Fruit fly (Drosophila melanogaster) whole organism, embryonic: ENCODE results near the gene pxb.

ENCODE experiments used
- Ada2b ChIP-seq: fragments of 200-800 bp; sonication (Bioruptor generic); IDR thresholded peaks from 2 replicates; pipeline ENCODE4 v1.3.6; 2022; ENCODE audit warnings: missing biosample characterization, missing genetic modification characterization
- Aef1 ChIP-seq: fragments of 200-800 bp; sonication (Bioruptor generic); IDR thresholded peaks from 3 replicates; pipeline ENCODE4 v1.3.6; 2022; ENCODE audit warnings: missing biosample characterization, missing genetic modification characterization
- BtbVII ChIP-seq: fragments of 200-800 bp; sonication (Bioruptor generic); optimal IDR thresholded peaks from 3 replicates; lab custom pipeline; 2017; ENCODE audit warnings: missing biosample characterization, mild to moderate bottlenecking, missing genetic modification characterization
- CG10274 ChIP-seq: fragments of 200-800 bp; sonication (Bioruptor generic); optimal IDR thresholded peaks from 3 replicates; lab custom pipeline; 2017; ENCODE audit warnings: missing biosample characterization, mild to moderate bottlenecking, missing genetic modification characterization
- CG10366 ChIP-seq: fragments of 200-800 bp; sonication (Bioruptor generic); IDR thresholded peaks from 2 replicates; pipeline ENCODE4 v1.3.6; 2022; ENCODE audit warnings: missing biosample characterization, missing genetic modification characterization
- CG10462 ChIP-seq: fragments of 200-800 bp; sonication (Bioruptor generic); optimal IDR thresholded peaks from 2 replicates; lab custom pipeline; 2016; ENCODE audit warnings: missing biosample characterization, missing genetic modification characterization
- CG13894 ChIP-seq: fragments of 200-800 bp; sonication (Bioruptor generic); optimal IDR thresholded peaks from 3 replicates; lab custom pipeline; 2018; ENCODE audit warnings: missing biosample characterization, mild to moderate bottlenecking, missing genetic modification characterization, moderate library complexity
- CG17829 ChIP-seq: fragments of 200-800 bp; optimal IDR thresholded peaks from 2 replicates; lab custom pipeline; 2019; ENCODE audit warnings: missing biosample characterization, mild to moderate bottlenecking, missing genetic modification characterization, moderate library complexity
- CG18599 ChIP-seq: fragments of 200-800 bp; sonication (Bioruptor generic); optimal IDR thresholded peaks from 3 replicates; lab custom pipeline; 2017; ENCODE audit warnings: missing biosample characterization, missing genetic modification characterization, mild to moderate bottlenecking, moderate library complexity, missing genetic modification reagents
- CG2120 ChIP-seq: fragments of 200-800 bp; sonication (Bioruptor generic); optimal IDR thresholded peaks from 3 replicates; lab custom pipeline; 2016; ENCODE audit warnings: missing biosample characterization, missing genetic modification characterization
- CG2202 ChIP-seq: fragments of 200-800 bp; sonication (Bioruptor generic); optimal IDR thresholded peaks from 2 replicates; lab custom pipeline; 2018; ENCODE audit warnings: missing biosample characterization, mild to moderate bottlenecking, missing genetic modification characterization
- CG2678 ChIP-seq: fragments of 200-800 bp; sonication (Bioruptor generic); optimal IDR thresholded peaks from 3 replicates; lab custom pipeline; 2019; ENCODE audit warnings: missing biosample characterization, mild to moderate bottlenecking, missing genetic modification characterization, moderate library complexity
- CG33213 ChIP-seq: fragments of 200-800 bp; sonication (Bioruptor generic); optimal IDR thresholded peaks from 3 replicates; lab custom pipeline; 2016; ENCODE audit warnings: missing biosample characterization, missing genetic modification characterization
- CG34422 ChIP-seq: fragments of 200-800 bp; sonication (Bioruptor generic); IDR thresholded peaks from 3 replicates; pipeline ENCODE4 v1.3.6; 2022; ENCODE audit warnings: missing biosample characterization, missing genetic modification characterization
- CG4328 ChIP-seq: fragments of 200-800 bp; sonication (Bioruptor generic); optimal IDR thresholded peaks from 3 replicates; lab custom pipeline; 2017; ENCODE audit warnings: missing biosample characterization, missing genetic modification reagents, missing genetic modification characterization
- CG6254 ChIP-seq: fragments of 200-800 bp; sonication (Bioruptor generic); optimal IDR thresholded peaks from 3 replicates; lab custom pipeline; 2017; ENCODE audit warnings: mild to moderate bottlenecking, missing biosample characterization, missing genetic modification reagents, missing genetic modification characterization
- CG8281 ChIP-seq: fragments of 200-800 bp; sonication (Bioruptor generic); optimal IDR thresholded peaks from 2 replicates; lab custom pipeline; 2018; ENCODE audit warnings: missing biosample characterization, mild to moderate bottlenecking, missing genetic modification characterization, moderate library complexity
- CG9215 ChIP-seq: fragments of 200-800 bp; sonication (Bioruptor generic); IDR thresholded peaks from 2 replicates; pipeline ENCODE4 v1.3.6; 2022; ENCODE audit warnings: missing biosample characterization, missing genetic modification characterization
- CG9876 ChIP-seq: fragments of 200-800 bp; sonication (Bioruptor generic); optimal IDR thresholded peaks from 2 replicates; lab custom pipeline; 2016; ENCODE audit warnings: missing biosample characterization, missing genetic modification characterization
- CoRest ChIP-seq: fragments of 200-800 bp; sonication (Bioruptor generic); optimal IDR thresholded peaks from 3 replicates; lab custom pipeline; 2018; ENCODE audit warnings: missing biosample characterization, mild to moderate bottlenecking, missing genetic modification characterization, moderate library complexity
- Dbx ChIP-seq: fragments of 200-800 bp; sonication (Bioruptor generic); IDR thresholded peaks from 3 replicates; pipeline ENCODE4 v1.3.6; 2022; ENCODE audit warnings: missing biosample characterization, missing genetic modification characterization
- Fer1 ChIP-seq: fragments of 200-800 bp; sonication (Bioruptor generic); optimal IDR thresholded peaks from 2 replicates; lab custom pipeline; 2017; ENCODE audit warnings: missing biosample characterization, mild to moderate bottlenecking, missing genetic modification characterization
- HHEX ChIP-seq: fragments of 200-800 bp; sonication (Bioruptor generic); optimal IDR thresholded peaks from 3 replicates; lab custom pipeline; 2017; ENCODE audit warnings: missing biosample characterization, mild to moderate bottlenecking, missing genetic modification characterization, missing genetic modification reagents
- Hsf ChIP-seq: fragments of 200-800 bp; sonication (Bioruptor generic); optimal IDR thresholded peaks from 3 replicates; lab custom pipeline; 2016; ENCODE audit warnings: missing biosample characterization, missing genetic modification characterization
- Med ChIP-seq: fragments of 200-800 bp; sonication (Bioruptor generic); peaks from one replicate; lab custom pipeline; 2016; ENCODE audit warnings: missing biosample characterization, missing genetic modification characterization, mild to moderate bottlenecking, inconsistent platforms, moderate library complexity
- Mes4 ChIP-seq: fragments of 200-800 bp; sonication (Bioruptor generic); optimal IDR thresholded peaks from 2 replicates; lab custom pipeline; 2016; ENCODE audit warnings: missing biosample characterization, missing genetic modification characterization
- Rfx ChIP-seq: fragments of 200-800 bp; sonication (Bioruptor generic); IDR thresholded peaks from 2 replicates; pipeline ENCODE4 v1.3.6; 2022; ENCODE audit warnings: missing biosample characterization, missing genetic modification characterization
- Scr ChIP-seq: fragments of 200-800 bp; sonication (Bioruptor generic); IDR thresholded peaks from 2 replicates; pipeline ENCODE4 v1.3.6; 2022; ENCODE audit warnings: missing biosample characterization, missing genetic modification characterization; ENCODE audit not compliant: partially characterized antibody
- Usf ChIP-seq: fragments of 200-800 bp; sonication (Bioruptor generic); optimal IDR thresholded peaks from 2 replicates; lab custom pipeline; 2017; ENCODE audit warnings: missing genotype, missing biosample characterization, missing genetic modification characterization
- ase ChIP-seq: fragments of 200-800 bp; sonication (Bioruptor generic); IDR thresholded peaks from 3 replicates; pipeline ENCODE4 v1.3.6; 2022; ENCODE audit warnings: missing biosample characterization, missing genetic modification characterization
- cato ChIP-seq: fragments of 200-800 bp; sonication (Bioruptor generic); optimal IDR thresholded peaks from 2 replicates; lab custom pipeline; 2016; ENCODE audit warnings: missing biosample characterization, missing genetic modification characterization, borderline replicate concordance
- chif ChIP-seq, 2 experiments: fragments of 200-800 bp; sonication (Bioruptor generic); optimal IDR thresholded peaks; 3 replicates each; lab custom pipeline; 2016; ENCODE audit warnings: missing biosample characterization in 2 of 2, missing genetic modification characterization in 2 of 2
- croc ChIP-seq: fragments of 200-800 bp; sonication (Bioruptor generic); conservative IDR thresholded peaks from 3 replicates; pipeline ENCODE4 v1.3.6; 2022; ENCODE audit warnings: missing biosample characterization, missing genetic modification characterization
- dimm ChIP-seq: fragments of 200-800 bp; sonication (Bioruptor generic); IDR thresholded peaks from 2 replicates; pipeline ENCODE4 v1.3.6; 2022; ENCODE audit warnings: missing biosample characterization, missing genetic modification characterization
- disco-r ChIP-seq: fragments of 200-800 bp; sonication (Bioruptor generic); optimal IDR thresholded peaks from 2 replicates; lab custom pipeline; 2016; ENCODE audit warnings: missing biosample characterization, missing genetic modification characterization
- dm ChIP-seq: fragments of 200-800 bp; sonication (Bioruptor generic); optimal IDR thresholded peaks from 3 replicates; lab custom pipeline; 2016; ENCODE audit warnings: missing biosample characterization, missing genetic modification characterization
- esg ChIP-seq: fragments of 200-800 bp; sonication (Bioruptor generic); conservative IDR thresholded peaks from 2 replicates; pipeline ENCODE4 v1.3.6; 2022; ENCODE audit warnings: missing biosample characterization, missing genetic modification characterization
- fd64A ChIP-seq: fragments of 200-800 bp; sonication (Bioruptor generic); optimal IDR thresholded peaks from 3 replicates; lab custom pipeline; 2018; ENCODE audit warnings: missing biosample characterization, mild to moderate bottlenecking, missing genetic modification characterization
- gt ChIP-seq: fragments of 200-800 bp; sonication (Bioruptor generic); IDR thresholded peaks from 2 replicates; pipeline ENCODE4 v1.3.6; 2022; ENCODE audit warnings: missing biosample characterization, missing genetic modification characterization
- hbn ChIP-seq: fragments of 200-800 bp; sonication (Bioruptor generic); IDR thresholded peaks from 2 replicates; pipeline ENCODE4 v1.3.6; 2022; ENCODE audit warnings: missing biosample characterization, missing genetic modification characterization; ENCODE audit not compliant: partially characterized antibody
- lab ChIP-seq: fragments of 200-800 bp; sonication (Bioruptor generic); optimal IDR thresholded peaks from 3 replicates; lab custom pipeline; 2017; ENCODE audit warnings: missing biosample characterization, missing genetic modification characterization, mild to moderate bottlenecking, moderate library complexity, missing genetic modification reagents
- lilli ChIP-seq: fragments of 200-800 bp; sonication (Bioruptor generic); optimal IDR thresholded peaks from 3 replicates; lab custom pipeline; 2016; ENCODE audit warnings: missing biosample characterization, missing genetic modification characterization
- maf-S ChIP-seq: fragments of 200-800 bp; sonication (Bioruptor generic); optimal IDR thresholded peaks from 2 replicates; lab custom pipeline; 2016; ENCODE audit warnings: missing biosample characterization, missing genetic modification characterization
- nerfin-1 ChIP-seq: fragments of 200-800 bp; sonication (Bioruptor generic); optimal IDR thresholded peaks from 3 replicates; lab custom pipeline; 2019; ENCODE audit warnings: missing biosample characterization, mild to moderate bottlenecking, missing genetic modification characterization, moderate library complexity
- odd ChIP-seq: fragments of 200-800 bp; sonication (Bioruptor generic); optimal IDR thresholded peaks from 2 replicates; lab custom pipeline; 2017; ENCODE audit warnings: missing biosample characterization, mild to moderate bottlenecking, missing genetic modification characterization
- otp ChIP-seq: fragments of 200-800 bp; sonication (Bioruptor generic); IDR thresholded peaks from 3 replicates; pipeline ENCODE4, ENCODE4 v1.3.6; 2022; ENCODE audit warnings: missing biosample characterization, missing genetic modification characterization
- pb ChIP-seq: fragments of 200-800 bp; sonication (Bioruptor generic); optimal IDR thresholded peaks from 3 replicates; lab custom pipeline; 2016; ENCODE audit warnings: missing biosample characterization, missing genetic modification characterization
- pzg ChIP-seq: fragments of 200-800 bp; sonication (Bioruptor generic); optimal IDR thresholded peaks from 3 replicates; lab custom pipeline; 2018; ENCODE audit warnings: missing biosample characterization, mild to moderate bottlenecking, missing genetic modification characterization, moderate library complexity
- schlank ChIP-seq: fragments of 200-800 bp; sonication (Bioruptor generic); optimal IDR thresholded peaks from 2 replicates; lab custom pipeline; 2018; ENCODE audit warnings: missing biosample characterization, mild to moderate bottlenecking, missing genetic modification characterization
- sens ChIP-seq: fragments of 200-800 bp; sonication (Bioruptor generic); peaks from one replicate; lab custom pipeline; 2016; ENCODE audit warnings: missing biosample characterization, missing genetic modification characterization
- sima ChIP-seq: fragments of 200-800 bp; sonication (Bioruptor generic); optimal IDR thresholded peaks from 2 replicates; lab custom pipeline; 2016; ENCODE audit warnings: missing biosample characterization, missing genetic modification characterization
- zfh1 ChIP-seq: fragments of 200-800 bp; sonication (Bioruptor generic); IDR thresholded peaks from 3 replicates; pipeline ENCODE4 v1.3.6; 2022; ENCODE audit warnings: missing biosample characterization, missing genetic modification characterization

pxb gene

DNA sequence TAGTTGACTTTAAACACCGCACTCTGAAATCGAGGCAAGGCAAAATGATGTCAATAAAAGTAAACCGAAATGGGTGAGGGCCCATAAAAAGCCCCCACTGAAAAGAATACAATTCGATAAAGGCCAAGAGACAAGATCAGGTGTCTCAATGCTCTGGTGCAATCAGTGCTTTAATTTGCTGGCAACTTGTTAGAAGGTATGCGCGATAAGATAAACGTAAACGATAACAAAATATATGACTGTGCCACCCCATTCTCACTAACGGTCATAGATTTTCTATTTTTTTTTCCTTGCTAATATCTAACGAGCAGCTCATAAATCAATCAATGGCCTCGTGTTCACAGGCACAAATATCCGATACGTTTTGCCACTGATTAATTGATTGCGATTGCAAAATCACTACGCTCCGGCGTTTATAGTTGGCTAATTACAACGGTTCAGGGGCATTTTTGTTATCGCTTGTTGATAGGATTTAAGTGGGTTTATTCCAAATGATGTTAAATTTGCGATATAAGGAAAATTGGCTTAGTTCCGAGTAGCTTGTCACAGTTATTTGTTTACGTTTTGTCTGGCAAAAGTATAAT lies 30.6 kb downstream of the pxb start (continued):
- TF ChIP-seq maf-S (no peak), CG4328 (no peak), Scr (GFP tag; lab: Robert Waterston, UW) (no peak), CG9215 (GFP tag; lab: Robert Waterston, UW) (no peak), CG9876 (GFP tag; lab: Kevin White, UChicago) (no peak), chif (GFP tag; optimal IDR thresholded peaks at IDR 0.05; lab: Kevin White, UChicago) (no peak), CG17829 (tag; lab: Kevin White, UChicago) (no peak), CG6254 (GFP tag; lab: Kevin White, UChicago) (no peak), cato (GFP tag; lab: Kevin White, UChicago) (no peak), zfh1 (no peak), pzg (GFP tag; lab: Kevin White, UChicago) (no peak), schlank (tag; lab: Kevin White, UChicago) (no peak), HHEX (GFP tag; lab: Kevin White, UChicago) (peak; percentile 30), CoRest (tag; lab: Kevin White, UChicago) (no peak), gt (GFP tag; lab: Robert Waterston, UW) (no peak), nerfin-1 (tag; lab: Kevin White, UChicago) (no peak), Mes4 (GFP tag; lab: Kevin White, UChicago) (no peak), BtbVII (GFP tag; lab: Kevin White, UChicago) (peak; percentile 10), CG2202 (tag; lab: Kevin White, UChicago) (no peak), pb (GFP tag; lab: Kevin White, UChicago) (no peak), croc (GFP tag; lab: Robert Waterston, UW) (no peak), Hsf (no peak), CG8281 (tag; lab: Kevin White, UChicago) (no peak), CG10274 (GFP tag; lab: Kevin White, UChicago) (no peak), Med (GFP tag; lab: Kevin White, UChicago) (peak; percentile 10), odd (no peak), Usf (GFP tag; lab: Kevin White, UChicago) (no peak), CG13894 (tag; lab: Kevin White, UChicago) (no peak), Fer1 (GFP tag; lab: Kevin White, UChicago) (no peak), dimm (no peak), CG2678 (tag; lab: Kevin White, UChicago) (peak; percentile 28), dm (GFP tag; lab: Kevin White, UChicago) (no peak), disco-r (no peak), ase (no peak), fd64A (GFP tag; lab: Kevin White, UChicago) (no peak), sima (GFP tag; lab: Kevin White, UChicago) (no peak), CG33213 (GFP tag; lab: Kevin White, UChicago) (no peak), CG34422 (GFP tag; lab: Robert Waterston, UW) (no peak), otp (GFP tag; lab: Robert Waterston, UW) (no peak)

DNA sequence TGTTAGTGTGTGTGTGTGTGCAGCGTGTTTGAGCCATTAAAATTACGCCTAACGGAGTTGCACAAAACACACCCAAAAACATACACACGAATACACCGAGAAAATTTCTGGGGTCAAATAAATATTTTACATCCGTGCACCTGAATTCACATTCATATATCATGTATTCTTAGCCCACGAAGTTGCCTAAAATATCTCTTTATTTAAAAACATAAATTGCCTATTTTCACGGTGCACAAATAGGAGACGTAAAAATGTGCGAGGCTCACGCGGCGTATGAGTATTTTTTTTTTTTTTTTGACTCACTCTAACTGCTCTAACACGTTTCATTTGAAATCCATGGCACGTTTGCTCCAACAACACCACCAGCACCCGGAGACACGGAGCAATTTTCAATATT lies 34.8 kb downstream of the pxb start:
- TF ChIP-seq hbn (GFP tag; lab: Robert Waterston, UW) (no peak), sens (peak; percentile 51), esg (GFP tag; lab: Robert Waterston, UW) (0 out of 2 replicates have a peak, but pooled peaks have one; percentile 11), Rfx (0 out of 2 replicates have a peak, but pooled peaks have one; percentile 5), Dbx (0 out of 3 replicates have a peak, but pooled peaks have one; percentile 40), CG2120 (GFP tag; lab: Kevin White, UChicago) (peak; percentile 40), CG10366 (GFP tag; lab: Robert Waterston, UW) (peak; percentile 32; the same call in 1 of the 2 replicates), Med (GFP tag; lab: Kevin White, UChicago) (peak; percentile 34), CG18599 (GFP tag; lab: Kevin White, UChicago) (peak; percentile 64), CG10462 (no peak), Aef1 (0 out of 3 replicates have a peak, but pooled peaks have one; percentile 18), pzg (GFP tag; lab: Kevin White, UChicago) (no peak), Ada2b (GFP tag; lab: Robert Waterston, UW) (no peak), lab (peak; percentile 27), lilli (GFP tag; lab: Kevin White, UChicago) (peak; percentile 19)
